Worm (Caenorhabditis elegans) whole organism, L4/young adult: ENCODE data around the gene ZK688.7.

Experiments used
- W03F9.2 ChIP-seq: fragments of 150-350 bp; optimal IDR thresholded peaks from 2 replicates; lab custom pipeline; 2014; ENCODE audit warnings: missing biosample characterization, missing genetic modification characterization
- dao-5 ChIP-seq: sonication (generic microtip); optimal IDR thresholded peaks from 2 replicates; lab custom pipeline; 2016; ENCODE audit warnings: missing genotype, missing genetic modification characterization, moderate library complexity, missing compliant biosample characterization
- him-1 ChIP-seq: sonication (generic microtip); optimal IDR thresholded peaks from 2 replicates; lab custom pipeline; 2016; ENCODE audit warnings: missing genotype, missing genetic modification reagents, missing genetic modification characterization, missing compliant biosample characterization

DNA sequence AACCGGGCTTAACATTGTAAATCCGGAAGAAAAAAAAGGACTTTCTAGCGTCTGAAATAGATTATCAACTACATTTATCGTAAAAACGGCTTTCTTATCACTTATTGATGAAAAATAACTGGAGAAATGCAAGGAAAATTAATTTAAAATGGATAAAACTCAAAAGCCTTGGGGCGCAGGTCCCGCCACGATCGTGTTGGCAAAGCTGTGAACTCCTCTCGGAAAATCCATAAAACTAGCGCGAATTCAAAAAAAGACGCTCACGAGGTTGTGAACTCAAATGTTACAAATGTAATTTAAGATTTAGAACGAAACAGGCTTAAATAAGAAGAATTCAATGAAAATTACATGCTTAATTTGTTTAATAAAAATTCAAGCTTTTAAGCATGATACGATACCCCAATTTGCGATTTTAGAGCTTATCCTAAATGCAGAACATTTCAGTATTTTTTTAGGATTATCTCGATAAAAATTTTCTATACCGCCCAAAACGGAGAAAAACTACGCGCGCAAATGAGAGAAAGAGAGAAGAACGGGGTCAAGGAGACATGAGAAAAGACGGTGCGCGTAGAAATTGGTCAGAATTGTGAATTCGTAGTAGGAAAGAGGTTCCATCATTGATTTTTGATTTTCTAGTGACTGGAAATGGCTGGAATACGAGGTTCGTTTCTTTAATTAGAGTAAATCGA lies 40.8 kb upstream of the ZK688.7 start, which contains the start of gene C29E4.15:
- TF ChIP-seq him-1 (tag; lab: Kevin White, UChicago), result no peak
- TF ChIP-seq W03F9.2 (tag; lab: Kevin White, UChicago), result no peak
- no peak for TF ChIP-seq dao-5
